Fruit fly (Drosophila melanogaster): ENCODE results near the gene CG6938.

Gene CG6938

dm6 chr3L:11992960-11993359, 8.3 kb downstream of the CG6938 start, which contains the start of gene viaf:
Gene viaf, minus strand, starts transcription at chr3L:11993179.
- TF ChIP-seq CG17801 (GFP tag; optimal IDR thresholded peaks at IDR 0.05; ENCODE audit: partially characterized antibody), result peak; percentile 68

dm6 chr3L:11997959-11998358, 13.3 kb downstream of the CG6938 start, which contains the start of gene Grip163:
Gene Grip163, minus strand, starts transcription at chr3L:11998138.
- TF ChIP-seq CG17801 (GFP tag; optimal IDR thresholded peaks at IDR 0.05; ENCODE audit: partially characterized antibody), result no peak

dm6 chr3L:12002321-12003248, 17.9 kb downstream of the CG6938 start, which contains the start of the genes Pop2 and CG6928:
Gene Pop2, minus strand, starts transcription at chr3L:12002915.
Gene CG6928, plus strand, starts transcription at chr3L:12003155.
- TF ChIP-seq CG17801 (GFP tag; optimal IDR thresholded peaks at IDR 0.05; ENCODE audit: partially characterized antibody), result peak; percentile 44

- no peak for TF ChIP-seq CG17801 (GFP tag; optimal IDR thresholded peaks at IDR 0.05; ENCODE audit: partially characterized antibody)
Observed at dm6 chr3L:12003457-12003856, 18.8 kb downstream of the CG6938 start.

dm6 chr3L:12004136-12004535, 19.4 kb downstream of the CG6938 start:
- no peak for TF ChIP-seq CG17801 (GFP tag; optimal IDR thresholded peaks at IDR 0.05; ENCODE audit: partially characterized antibody)

- no peak for TF ChIP-seq CG17801 (GFP tag; optimal IDR thresholded peaks at IDR 0.05; ENCODE audit: partially characterized antibody)
Observed at dm6 chr3L:12007945-12008344, 23.2 kb downstream of the CG6938 start.

- TF ChIP-seq CG17801 (GFP tag; optimal IDR thresholded peaks at IDR 0.05; ENCODE audit: partially characterized antibody), result no peak
Observed at dm6 chr3L:12013698-12014097, 29.0 kb downstream of the CG6938 start.

dm6 chr3L:12014272-12014671, 29.6 kb downstream of the CG6938 start:
- no peak for TF ChIP-seq CG17801 (GFP tag; optimal IDR thresholded peaks at IDR 0.05; ENCODE audit: partially characterized antibody)

- no peak for TF ChIP-seq CG17801 (GFP tag; optimal IDR thresholded peaks at IDR 0.05; ENCODE audit: partially characterized antibody)
Observed at dm6 chr3L:12016186-12016585, 31.5 kb downstream of the CG6938 start.

dm6 chr3L:12021903-12022302, 37.2 kb downstream of the CG6938 start:
- no peak for TF ChIP-seq CG17801 (GFP tag; optimal IDR thresholded peaks at IDR 0.05; ENCODE audit: partially characterized antibody)

dm6 chr3L:12023137-12023792, 38.6 kb downstream of the CG6938 start:
- no peak for TF ChIP-seq CG17801 (GFP tag; optimal IDR thresholded peaks at IDR 0.05; ENCODE audit: partially characterized antibody)

dm6 chr3L:12024947-12025346, 40.2 kb downstream of the CG6938 start:
- no peak for TF ChIP-seq CG17801 (GFP tag; optimal IDR thresholded peaks at IDR 0.05; ENCODE audit: partially characterized antibody)

- TF ChIP-seq CG17801 (GFP tag; optimal IDR thresholded peaks at IDR 0.05; ENCODE audit: partially characterized antibody), result no peak
Observed at dm6 chr3L:12027929-12028328, 43.2 kb downstream of the CG6938 start.

dm6 chr3L:12028534-12029029, 43.9 kb downstream of the CG6938 start:
- TF ChIP-seq CG17801 (GFP tag; optimal IDR thresholded peaks at IDR 0.05; ENCODE audit: partially characterized antibody), result no peak

dm6 chr3L:12030521-12030920, 45.8 kb downstream of the CG6938 start:
- peak; percentile 3 for TF ChIP-seq CG17801 (GFP tag; optimal IDR thresholded peaks at IDR 0.05; ENCODE audit: partially characterized antibody)

dm6 chr3L:12032257-12032656, 47.6 kb downstream of the CG6938 start, which contains the start of gene CG43993:
Gene CG43993, plus strand, starts transcription at chr3L:12032557.
- no peak for TF ChIP-seq CG17801 (GFP tag; optimal IDR thresholded peaks at IDR 0.05; ENCODE audit: partially characterized antibody)

Measured in ovary, adult (tissue).